Fruit fly (Drosophila melanogaster): ENCODE measurements around the gene Sgs1.

- no peak for TF ChIP-seq ttk (optimal IDR thresholded peaks at IDR 0.05)
- no peak for TF ChIP-seq Sin3A (optimal IDR thresholded peaks at IDR 0.05)
- TF ChIP-seq Myc (optimal IDR thresholded peaks at IDR 0.05) = no peak
- no peak for TF ChIP-seq psq (optimal IDR thresholded peaks at IDR 0.05)
Measured at dm6 chr2L:4971329-4971798, 34.2 kb downstream of the Sgs1 start, which contains the start of gene CG14043.

All from Kc167 (cell line).